Fruit fly (Drosophila melanogaster) whole organism, embryonic: Measurements from ENCODE around the gene CG10602.

Source experiments
- BtbVII ChIP-seq: fragments of 200-800 bp; sonication (Bioruptor generic); optimal IDR thresholded peaks from 3 replicates; lab custom pipeline; 2017; ENCODE audit warnings: missing biosample characterization, mild to moderate bottlenecking, missing genetic modification characterization
- CG10979 ChIP-seq: fragments of 200-800 bp; sonication (Bioruptor generic); optimal IDR thresholded peaks from 2 replicates; lab custom pipeline; 2018; ENCODE audit warnings: missing biosample characterization, mild to moderate bottlenecking, missing genetic modification characterization, moderate library complexity
- CG11398 ChIP-seq: fragments of 200-800 bp; sonication (Bioruptor generic); optimal IDR thresholded peaks from 2 replicates; lab custom pipeline; 2016; ENCODE audit warnings: missing biosample characterization, missing genetic modification characterization
- CG11560 ChIP-seq: fragments of 200-800 bp; sonication (Bioruptor generic); IDR thresholded peaks from 3 replicates; pipeline ENCODE4 v1.3.6; 2022; ENCODE audit warnings: missing biosample characterization, missing genetic modification characterization
- CG12299 ChIP-seq: fragments of 200-800 bp; sonication (Bioruptor generic); optimal IDR thresholded peaks from 2 replicates; lab custom pipeline; 2018; ENCODE audit warnings: missing biosample characterization, mild to moderate bottlenecking, missing genetic modification characterization
- CG13424 ChIP-seq: fragments of 200-800 bp; sonication (Bioruptor generic); optimal IDR thresholded peaks from 2 replicates; lab custom pipeline; 2019; ENCODE audit warnings: missing biosample characterization, mild to moderate bottlenecking, missing genetic modification characterization, moderate library complexity
- CG13894 ChIP-seq: fragments of 200-800 bp; sonication (Bioruptor generic); optimal IDR thresholded peaks from 3 replicates; lab custom pipeline; 2018; ENCODE audit warnings: missing biosample characterization, mild to moderate bottlenecking, missing genetic modification characterization, moderate library complexity
- CG15514 ChIP-seq: fragments of 200-800 bp; sonication (Bioruptor generic); optimal IDR thresholded peaks from 3 replicates; lab custom pipeline; 2017; ENCODE audit warnings: missing biosample characterization, missing genetic modification characterization, mild to moderate bottlenecking, moderate library complexity, missing genetic modification reagents
- CG16815 ChIP-seq: fragments of 200-800 bp; sonication (Bioruptor generic); optimal IDR thresholded peaks from 3 replicates; lab custom pipeline; 2017; ENCODE audit warnings: missing biosample characterization, mild to moderate bottlenecking, missing genetic modification characterization
- CG17385 ChIP-seq: fragments of 200-800 bp; sonication (Bioruptor generic); optimal IDR thresholded peaks from 3 replicates; lab custom pipeline; 2018; ENCODE audit warnings: missing biosample characterization, mild to moderate bottlenecking, missing genetic modification characterization
- CG18262 ChIP-seq: fragments of 200-800 bp; optimal IDR thresholded peaks from 3 replicates; lab custom pipeline; 2019; ENCODE audit warnings: missing biosample characterization, mild to moderate bottlenecking, missing genetic modification characterization, moderate library complexity
- CG18599 ChIP-seq: fragments of 200-800 bp; sonication (Bioruptor generic); optimal IDR thresholded peaks from 3 replicates; lab custom pipeline; 2017; ENCODE audit warnings: missing biosample characterization, missing genetic modification characterization, mild to moderate bottlenecking, moderate library complexity, missing genetic modification reagents
- CG32767 ChIP-seq: fragments of 200-800 bp; sonication (Bioruptor generic); IDR thresholded peaks from 2 replicates; pipeline ENCODE4 v1.3.6; 2022; ENCODE audit warnings: missing biosample characterization, missing genetic modification characterization
- CG34422 ChIP-seq: fragments of 200-800 bp; sonication (Bioruptor generic); IDR thresholded peaks from 3 replicates; pipeline ENCODE4 v1.3.6; 2022; ENCODE audit warnings: missing biosample characterization, missing genetic modification characterization
- CG4404 ChIP-seq: fragments of 200-800 bp; sonication (Bioruptor generic); IDR thresholded peaks from 2 replicates; pipeline ENCODE4 v1.3.6; 2022; ENCODE audit warnings: missing biosample characterization, missing genetic modification characterization
- CG4854 ChIP-seq: fragments of 200-800 bp; sonication (Bioruptor generic); optimal IDR thresholded peaks from 2 replicates; lab custom pipeline; 2016; ENCODE audit warnings: missing biosample characterization, missing genetic modification characterization, inconsistent platforms
- CG8290 ChIP-seq, 3 experiments: fragments of 200-800 bp; sonication (Bioruptor generic); optimal IDR thresholded peaks; 2 replicates each; lab custom pipeline; 2016 to 2019; ENCODE audit warnings: missing biosample characterization in 3 of 3, missing genetic modification characterization in 3 of 3, mild to moderate bottlenecking in 2 of 3, moderate library complexity in 1 of 3
- CHES-1-like ChIP-seq: fragments of 200-800 bp; sonication (Bioruptor generic); optimal IDR thresholded peaks from 2 replicates; lab custom pipeline; 2016; ENCODE audit warnings: missing biosample characterization, missing genetic modification characterization
- Camta ChIP-seq: fragments of 200-800 bp; sonication (Bioruptor generic); optimal IDR thresholded peaks from 2 replicates; lab custom pipeline; 2016; ENCODE audit warnings: missing biosample characterization, missing genetic modification characterization
- Dad ChIP-seq: fragments of 200-800 bp; sonication (Bioruptor generic); optimal IDR thresholded peaks from 3 replicates; lab custom pipeline; 2016; ENCODE audit warnings: missing biosample characterization, missing genetic modification characterization
- Dbx ChIP-seq: fragments of 200-800 bp; sonication (Bioruptor generic); IDR thresholded peaks from 3 replicates; pipeline ENCODE4 v1.3.6; 2022; ENCODE audit warnings: missing biosample characterization, missing genetic modification characterization
- Dref ChIP-seq: fragments of 200-800 bp; sonication (Bioruptor generic); IDR thresholded peaks from 2 replicates; pipeline ENCODE4 v1.3.6; 2022; ENCODE audit warnings: missing biosample characterization, missing genetic modification characterization
- Hmr ChIP-seq: fragments of 200-800 bp; sonication (Bioruptor generic); optimal IDR thresholded peaks from 3 replicates; lab custom pipeline; 2017; ENCODE audit warnings: mild to moderate bottlenecking, missing biosample characterization, missing genetic modification reagents, missing genetic modification characterization
- Jarid2 ChIP-seq: fragments of 200-800 bp; sonication (Bioruptor generic); optimal IDR thresholded peaks from 3 replicates; lab custom pipeline; 2017; ENCODE audit warnings: mild to moderate bottlenecking, missing biosample characterization, missing genetic modification reagents, missing genetic modification characterization
- Mad ChIP-seq: fragments of 200-800 bp; sonication (Bioruptor generic); optimal IDR thresholded peaks from 2 replicates; lab custom pipeline; 2016; ENCODE audit warnings: missing biosample characterization, missing genetic modification characterization
- NC2β ChIP-seq: fragments of 200-800 bp; sonication (Bioruptor generic); optimal IDR thresholded peaks from 2 replicates; lab custom pipeline; 2016; ENCODE audit warnings: missing biosample characterization, missing genetic modification characterization
- Pdp1 ChIP-seq, 2 experiments: fragments of 200-800 bp; sonication (Bioruptor generic); optimal IDR thresholded peaks; 3 replicates each; lab custom pipeline; 2016; ENCODE audit warnings: missing biosample characterization in 2 of 2, missing genetic modification characterization in 2 of 2, mild to moderate bottlenecking in 1 of 2, moderate library complexity in 1 of 2
- Side ChIP-seq: fragments of 200-800 bp; sonication (Bioruptor generic); optimal IDR thresholded peaks from 2 replicates; lab custom pipeline; 2016; ENCODE audit warnings: missing biosample characterization, missing genetic modification characterization
- Sox100B ChIP-seq: fragments of 200-800 bp; sonication (Bioruptor generic); optimal IDR thresholded peaks from 3 replicates; lab custom pipeline; 2018; ENCODE audit warnings: missing biosample characterization, mild to moderate bottlenecking, missing genetic modification characterization
- Trl ChIP-seq, 3 experiments: fragments of >200 bp in 2 of 3; fragments of 200-800 bp in 1 of 3; sonication (Bioruptor generic) in 1 of 3; optimal IDR thresholded peaks; 2 replicates in 1 of 3; 3 replicates in 2 of 3; lab custom pipeline; 2016 to 2017; ENCODE audit warnings: missing biosample characterization in 1 of 3, missing genetic modification characterization in 1 of 3
- aop ChIP-seq: fragments of 200-800 bp; sonication (Bioruptor generic); IDR thresholded peaks from 2 replicates; pipeline ENCODE4 v1.3.6; 2022; ENCODE audit warnings: missing biosample characterization, missing genetic modification characterization
- cg ChIP-seq: fragments of 200-800 bp; sonication (Bioruptor generic); optimal IDR thresholded peaks from 3 replicates; lab custom pipeline; 2019; ENCODE audit warnings: missing biosample characterization, mild to moderate bottlenecking, missing genetic modification characterization, moderate library complexity
- chif ChIP-seq, 2 experiments: fragments of 200-800 bp; sonication (Bioruptor generic); optimal IDR thresholded peaks; 3 replicates each; lab custom pipeline; 2016; ENCODE audit warnings: missing biosample characterization in 2 of 2, missing genetic modification characterization in 2 of 2
- chinmo ChIP-seq: fragments of 200-800 bp; sonication (Bioruptor generic); IDR thresholded peaks from 4 replicates; pipeline ENCODE4 v1.3.6; 2022; ENCODE audit warnings: missing biosample characterization, missing genetic modification characterization; ENCODE audit not compliant: partially characterized antibody
- crol ChIP-seq: fragments of 200-800 bp; sonication (Bioruptor generic); IDR thresholded peaks from 2 replicates; pipeline ENCODE4 v1.3.6; 2022; ENCODE audit warnings: missing biosample characterization, missing genetic modification characterization
- cwo ChIP-seq: fragments of 200-800 bp; sonication (Bioruptor generic); optimal IDR thresholded peaks from 3 replicates; lab custom pipeline; 2017; ENCODE audit warnings: missing biosample characterization, missing genetic modification characterization, mild to moderate bottlenecking, moderate library complexity, missing genetic modification reagents
- gt ChIP-seq: fragments of 200-800 bp; sonication (Bioruptor generic); IDR thresholded peaks from 2 replicates; pipeline ENCODE4 v1.3.6; 2022; ENCODE audit warnings: missing biosample characterization, missing genetic modification characterization
- her ChIP-seq: fragments of 200-800 bp; sonication (Bioruptor generic); optimal IDR thresholded peaks from 2 replicates; lab custom pipeline; 2016; ENCODE audit warnings: missing biosample characterization, missing genetic modification characterization
- knrl ChIP-seq: fragments of 200-800 bp; sonication (Bioruptor generic); IDR thresholded peaks from 3 replicates; pipeline ENCODE4 v1.3.6; 2022; ENCODE audit warnings: missing biosample characterization, missing genetic modification characterization; ENCODE audit not compliant: partially characterized antibody
- mirr ChIP-seq: fragments of 200-800 bp; sonication (Bioruptor generic); optimal IDR thresholded peaks from 3 replicates; lab custom pipeline; 2018; ENCODE audit warnings: missing biosample characterization, mild to moderate bottlenecking, missing genetic modification characterization
- peb ChIP-seq: fragments of 200-800 bp; sonication (Bioruptor generic); IDR thresholded peaks from 2 replicates; pipeline ENCODE4 v1.3.6; 2022; ENCODE audit warnings: missing biosample characterization, missing genetic modification characterization
- phol ChIP-seq: fragments of 200-800 bp; sonication (Bioruptor generic); optimal IDR thresholded peaks from 3 replicates; lab custom pipeline; 2018; ENCODE audit warnings: missing biosample characterization, mild to moderate bottlenecking, missing genetic modification characterization, moderate library complexity
- scrt ChIP-seq: fragments of 200-800 bp; sonication (Bioruptor generic); optimal IDR thresholded peaks from 2 replicates; lab custom pipeline; 2018; ENCODE audit warnings: missing biosample characterization, mild to moderate bottlenecking, missing genetic modification characterization, moderate library complexity
- sens-2 ChIP-seq: fragments of 200-800 bp; sonication (Bioruptor generic); IDR thresholded peaks from 2 replicates; pipeline ENCODE4 v1.3.6; 2022; ENCODE audit warnings: missing biosample characterization, missing genetic modification characterization
- so ChIP-seq: fragments of 200-800 bp; sonication (Bioruptor generic); IDR thresholded peaks from 3 replicates; pipeline ENCODE4 v1.3.6; 2022; ENCODE audit warnings: missing biosample characterization, missing genetic modification characterization
- tll ChIP-seq, 2 experiments: fragments of 200-800 bp in 1 of 2; fragments of >200 bp in 1 of 2; sonication (Bioruptor generic) in 1 of 2; optimal IDR thresholded peaks; 2 replicates each; lab custom pipeline; 2017 to 2019; ENCODE audit warnings: missing biosample characterization in 2 of 2, missing genetic modification characterization in 2 of 2, mild to moderate bottlenecking in 1 of 2, moderate library complexity in 1 of 2
- yki ChIP-seq: fragments of >200 bp; optimal IDR thresholded peaks from 3 replicates; lab custom pipeline; 2018

CG10602 gene

DNA sequence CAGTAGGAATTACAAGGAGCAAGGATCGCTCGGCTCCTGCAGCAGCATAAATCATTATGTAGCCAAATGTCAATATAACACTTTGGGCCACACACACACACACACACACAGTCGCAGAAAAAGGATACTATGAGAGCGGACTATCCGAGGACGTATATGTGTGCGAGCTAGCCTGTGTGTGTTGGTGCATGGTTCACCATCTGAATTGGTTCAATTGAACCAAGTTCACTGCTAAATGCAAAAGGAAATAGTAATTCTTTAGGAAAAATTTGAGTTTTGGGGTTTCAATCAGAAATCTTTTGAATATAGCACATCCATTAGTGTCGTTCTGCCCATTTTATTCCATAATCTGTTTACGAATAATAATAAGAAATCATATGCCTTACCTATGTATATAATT is 12.9 kb downstream of the CG10602 start:
- TF ChIP-seq cg (GFP tag; lab: Kevin White, UChicago) (peak; percentile 42), phol (no peak), CG15514 (GFP tag; lab: Kevin White, UChicago) (peak; percentile 94), NC2β (GFP tag; lab: Kevin White, UChicago) (no peak), sens-2 (GFP tag; lab: Robert Waterston, UW) (no peak), Pdp1 (GFP tag; optimal IDR thresholded peaks at IDR 0.05; lab: Kevin White, UChicago) (no peak), peb (GFP tag; lab: Robert Waterston, UW) (no peak), crol (GFP tag; lab: Robert Waterston, UW) (no peak), CG11398 (GFP tag; lab: Kevin White, UChicago) (no peak)
- TF ChIP-seq, all 482 proteins: peak for 2

DNA sequence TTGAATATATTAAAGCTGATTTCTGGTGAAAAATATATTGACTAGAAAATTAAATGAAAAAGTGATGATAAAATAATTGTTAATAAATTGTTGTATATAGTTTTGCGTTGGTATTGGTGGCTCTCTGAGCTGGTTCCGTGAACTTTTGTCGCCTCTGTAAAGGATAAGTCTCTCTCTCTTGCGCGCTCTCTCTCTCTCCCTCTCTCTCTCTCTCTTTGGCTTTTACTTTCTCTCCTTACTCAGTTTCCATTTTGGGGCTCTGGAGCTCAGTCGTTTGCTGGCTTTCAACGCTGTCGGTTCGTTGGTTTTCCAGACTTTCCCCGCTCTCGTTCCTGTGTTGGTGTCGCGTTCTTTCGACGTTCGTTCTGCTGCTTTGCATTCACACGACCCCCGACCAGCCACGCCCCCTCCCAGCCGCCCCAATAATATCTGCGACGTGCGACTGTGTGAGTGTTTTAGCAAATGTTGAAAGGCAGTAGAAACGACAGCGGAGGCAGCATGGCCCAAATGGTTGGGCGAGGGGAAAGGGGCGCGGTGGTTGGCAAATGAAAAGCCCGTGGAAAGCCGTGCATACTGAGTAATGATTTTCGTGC is 14.0 kb downstream of the CG10602 start, which contains the start of gene CG17321:
CG17321 (plus strand) TSS at position 268 of the 593 bp plus-strand sequence.
- TF ChIP-seq CG11560 (tag; lab: Robert Waterston, UW) (no peak), crol (GFP tag; lab: Robert Waterston, UW) (peak; percentile 68), CG17385 (GFP tag; lab: Kevin White, UChicago) (peak; percentile 19), CG8290 (GFP tag; optimal IDR thresholded peaks at IDR 0.05; lab: Kevin White, UChicago) (no peak), CG8290 (tag; optimal IDR thresholded peaks at IDR 0.05; lab: Kevin White, UChicago) (peak in 1 of 2 experiments; percentile 2), so (GFP tag; lab: Robert Waterston, UW) (no peak), CG16815 (no peak), Side (no peak), CG13894 (tag; lab: Kevin White, UChicago) (peak; percentile 51), CG12299 (tag; lab: Kevin White, UChicago) (peak; percentile 13), knrl (GFP tag; lab: Robert Waterston, UW) (no peak), CG18262 (no peak), Dref (GFP tag; lab: Robert Waterston, UW) (0 out of 2 replicates have a peak, but pooled peaks have one; percentile 14), BtbVII (no peak), Camta (no peak), chif (GFP tag; optimal IDR thresholded peaks at IDR 0.05; lab: Kevin White, UChicago) (no peak), CG32767 (GFP tag; lab: Robert Waterston, UW) (no peak), CG4854 (GFP tag; lab: Kevin White, UChicago) (no peak), Hmr (GFP tag; lab: Kevin White, UChicago) (peak; percentile 43), Jarid2 (GFP tag; lab: Kevin White, UChicago) (peak; percentile 60), Trl (optimal IDR thresholded peaks at IDR 0.05; lab: Kevin White, UChicago) (peak; percentile 80 to 94), Trl (GFP tag; optimal IDR thresholded peaks at IDR 0.05; lab: Kevin White, UChicago) (no peak), her (GFP tag; lab: Kevin White, UChicago) (no peak), chinmo (0 out of 4 replicates have a peak, but pooled peaks have one; percentile 29), aop (no peak), gt (GFP tag; lab: Robert Waterston, UW) (no peak), CG4404 (GFP tag; lab: Robert Waterston, UW) (no peak), Mad (GFP tag; lab: Kevin White, UChicago) (no peak), yki (lab: Kevin White, UChicago) (peak; percentile 22), Dbx (0 out of 3 replicates have a peak, but pooled peaks have one; percentile 25), cwo (no peak), CG18599 (GFP tag; lab: Kevin White, UChicago) (peak; percentile 36), CHES-1-like (GFP tag; lab: Kevin White, UChicago) (no peak), CG13424 (tag; lab: Kevin White, UChicago) (no peak), tll (GFP tag; optimal IDR thresholded peaks at IDR 0.05; lab: Kevin White, UChicago) (no peak), scrt (GFP tag; lab: Kevin White, UChicago) (peak; percentile 36), CG34422 (GFP tag; lab: Robert Waterston, UW) (peak; percentile 20; the same call in 1 of the 3 replicates), Dad (no peak), CG10979 (tag; lab: Kevin White, UChicago) (no peak), mirr (GFP tag; lab: Kevin White, UChicago) (no peak), Sox100B (GFP tag; lab: Kevin White, UChicago) (no peak)
